Fruit fly (Drosophila melanogaster) whole organism, embryonic: ENCODE measurements around the gene CG7065.

Source experiments
- Aef1 ChIP-seq: fragments of 200-800 bp; sonication (Bioruptor generic); IDR thresholded peaks from 3 replicates; pipeline ENCODE4 v1.3.6; 2022; ENCODE audit warnings: missing biosample characterization, missing genetic modification characterization
- Bdp1 ChIP-seq: fragments of 200-800 bp; sonication (Bioruptor generic); optimal IDR thresholded peaks from 3 replicates; lab custom pipeline; 2016; ENCODE audit warnings: missing biosample characterization, missing genetic modification characterization
- Bgb ChIP-seq: fragments of 200-800 bp; sonication (Bioruptor generic); IDR thresholded peaks from 2 replicates; pipeline ENCODE4 v1.3.6; 2022; ENCODE audit warnings: missing biosample characterization, missing genetic modification characterization; ENCODE audit not compliant: partially characterized antibody
- C15 ChIP-seq: fragments of 200-800 bp; sonication (Bioruptor generic); IDR thresholded peaks from 3 replicates; pipeline ENCODE4 v1.3.6; 2022; ENCODE audit warnings: missing biosample characterization, missing genetic modification characterization
- CG10565 ChIP-seq: fragments of 200-800 bp; sonication (Bioruptor generic); optimal IDR thresholded peaks from 3 replicates; lab custom pipeline; 2016; ENCODE audit warnings: missing biosample characterization, mild to moderate bottlenecking, missing genetic modification characterization
- CG12104 ChIP-seq: fragments of 200-800 bp; sonication (Bioruptor generic); optimal IDR thresholded peaks from 3 replicates; lab custom pipeline; 2016; ENCODE audit warnings: missing biosample characterization, missing genetic modification characterization
- CG12391 ChIP-seq: fragments of 200-800 bp; sonication (Bioruptor generic); optimal IDR thresholded peaks from 3 replicates; lab custom pipeline; 2018; ENCODE audit warnings: missing biosample characterization, mild to moderate bottlenecking, missing genetic modification characterization, moderate library complexity
- CG12942 ChIP-seq: fragments of 200-800 bp; sonication (Bioruptor generic); optimal IDR thresholded peaks from 3 replicates; lab custom pipeline; 2016; ENCODE audit warnings: missing biosample characterization, missing genetic modification characterization
- CG13123 ChIP-seq: fragments of 200-800 bp; sonication (Bioruptor generic); optimal IDR thresholded peaks from 2 replicates; lab custom pipeline; 2016; ENCODE audit warnings: missing biosample characterization, missing genetic modification characterization
- CG14667 ChIP-seq: fragments of 200-800 bp; sonication (Bioruptor generic); IDR thresholded peaks from 2 replicates; pipeline ENCODE4 v1.3.6; 2022; ENCODE audit warnings: missing biosample characterization, missing genetic modification characterization
- CG14710 ChIP-seq: fragments of 200-800 bp; sonication (Bioruptor generic); optimal IDR thresholded peaks from 3 replicates; lab custom pipeline; 2019; ENCODE audit warnings: missing biosample characterization, mild to moderate bottlenecking, missing genetic modification characterization, moderate library complexity
- CG15696 ChIP-seq: fragments of 200-800 bp; sonication (Bioruptor generic); optimal IDR thresholded peaks from 2 replicates; lab custom pipeline; 2019; ENCODE audit warnings: missing biosample characterization, mild to moderate bottlenecking, missing genetic modification characterization, moderate library complexity
- CG1832 ChIP-seq: fragments of 200-800 bp; sonication (Bioruptor generic); optimal IDR thresholded peaks from 2 replicates; lab custom pipeline; 2017; ENCODE audit warnings: missing biosample characterization, mild to moderate bottlenecking, missing genetic modification characterization, inconsistent platforms
- CG18599 ChIP-seq: fragments of 200-800 bp; sonication (Bioruptor generic); optimal IDR thresholded peaks from 3 replicates; lab custom pipeline; 2017; ENCODE audit warnings: missing biosample characterization, missing genetic modification characterization, mild to moderate bottlenecking, moderate library complexity, missing genetic modification reagents
- CG30431 ChIP-seq: fragments of 200-800 bp; sonication (Bioruptor generic); optimal IDR thresholded peaks from 2 replicates; lab custom pipeline; 2017; ENCODE audit warnings: missing biosample characterization, missing genetic modification characterization
- CG31224 ChIP-seq: fragments of 200-800 bp; sonication (Bioruptor generic); IDR thresholded peaks from 2 replicates; pipeline ENCODE4 v1.3.6; 2022; ENCODE audit warnings: missing biosample characterization, missing genetic modification characterization
- CG4617 ChIP-seq: fragments of 200-800 bp; sonication (Bioruptor generic); optimal IDR thresholded peaks from 3 replicates; lab custom pipeline; 2016; ENCODE audit warnings: missing biosample characterization, missing genetic modification characterization, borderline replicate concordance
- CG6854 ChIP-seq: fragments of 200-800 bp; sonication (Bioruptor generic); optimal IDR thresholded peaks from 3 replicates; lab custom pipeline; 2017; ENCODE audit warnings: missing biosample characterization, mild to moderate bottlenecking, missing genetic modification characterization
- CG7357 ChIP-seq: fragments of 200-800 bp; sonication (Bioruptor generic); IDR thresholded peaks from 3 replicates; pipeline ENCODE4 v1.3.6; 2022; ENCODE audit warnings: missing biosample characterization, missing genetic modification characterization
- CG7786 ChIP-seq: fragments of 200-800 bp; sonication (Bioruptor generic); optimal IDR thresholded peaks from 2 replicates; lab custom pipeline; 2016; ENCODE audit warnings: missing biosample characterization, missing genetic modification characterization
- CG8478 ChIP-seq: fragments of >200 bp; optimal IDR thresholded peaks from 2 replicates; lab custom pipeline; 2018
- Dfd ChIP-seq, 2 experiments: fragments of >200 bp; optimal IDR thresholded peaks; 2 replicates each; lab custom pipeline; 2017; ENCODE audit warnings: missing biosample characterization in 2 of 2, missing genetic modification characterization in 2 of 2
- Eip74EF ChIP-seq, 2 experiments: fragments of 200-800 bp in 1 of 2; fragments of >200 bp in 1 of 2; sonication (Bioruptor generic) in 1 of 2; optimal IDR thresholded peaks; 2 replicates each; lab custom pipeline; 2017 to 2019; ENCODE audit warnings: missing biosample characterization in 2 of 2, missing genetic modification characterization in 2 of 2, mild to moderate bottlenecking in 1 of 2, moderate library complexity in 1 of 2
- HLH54F ChIP-seq: fragments of 200-800 bp; sonication (Bioruptor generic); optimal IDR thresholded peaks from 3 replicates; lab custom pipeline; 2016; ENCODE audit warnings: missing biosample characterization, missing genetic modification characterization
- HLHmδ ChIP-seq: fragments of 200-800 bp; sonication (Bioruptor generic); optimal IDR thresholded peaks from 2 replicates; lab custom pipeline; 2018; ENCODE audit warnings: missing biosample characterization, mild to moderate bottlenecking, missing genetic modification characterization, moderate library complexity
- Hmx ChIP-seq: fragments of 200-800 bp; sonication (Bioruptor generic); optimal IDR thresholded peaks from 2 replicates; lab custom pipeline; 2016; ENCODE audit warnings: missing biosample characterization, missing genetic modification characterization
- MTF-1 ChIP-seq: fragments of 200-800 bp; sonication (Bioruptor generic); optimal IDR thresholded peaks from 2 replicates; lab custom pipeline; 2018; ENCODE audit warnings: missing biosample characterization, mild to moderate bottlenecking, missing genetic modification characterization, borderline replicate concordance
- Nf-YA ChIP-seq: fragments of 200-800 bp; sonication (Bioruptor generic); IDR thresholded peaks from 2 replicates; pipeline ENCODE4 v1.3.6; 2022; ENCODE audit warnings: missing biosample characterization, missing genetic modification characterization
- NfI ChIP-seq: fragments of 200-800 bp; sonication (Bioruptor generic); optimal IDR thresholded peaks from 3 replicates; lab custom pipeline; 2018; ENCODE audit warnings: missing biosample characterization, mild to moderate bottlenecking, missing genetic modification characterization, moderate library complexity
- Opbp ChIP-seq: fragments of 200-800 bp; sonication (Bioruptor generic); IDR thresholded peaks from 3 replicates; pipeline ENCODE4 v1.3.6; 2022; ENCODE audit warnings: missing biosample characterization, missing genetic modification characterization; ENCODE audit not compliant: partially characterized antibody
- Pdp1 ChIP-seq, 2 experiments: fragments of 200-800 bp; sonication (Bioruptor generic); optimal IDR thresholded peaks; 3 replicates each; lab custom pipeline; 2016; ENCODE audit warnings: missing biosample characterization in 2 of 2, missing genetic modification characterization in 2 of 2, mild to moderate bottlenecking in 1 of 2, moderate library complexity in 1 of 2
- Rfx ChIP-seq: fragments of 200-800 bp; sonication (Bioruptor generic); IDR thresholded peaks from 2 replicates; pipeline ENCODE4 v1.3.6; 2022; ENCODE audit warnings: missing biosample characterization, missing genetic modification characterization
- Sox100B ChIP-seq: fragments of 200-800 bp; sonication (Bioruptor generic); optimal IDR thresholded peaks from 3 replicates; lab custom pipeline; 2018; ENCODE audit warnings: missing biosample characterization, mild to moderate bottlenecking, missing genetic modification characterization
- amos ChIP-seq: fragments of 200-800 bp; sonication (Bioruptor generic); IDR thresholded peaks from 2 replicates; pipeline ENCODE4 v1.3.6; 2022; ENCODE audit warnings: missing biosample characterization, missing genetic modification characterization; ENCODE audit not compliant: partially characterized antibody
- chm ChIP-seq: fragments of 200-800 bp; sonication (Bioruptor generic); IDR thresholded peaks from 2 replicates; pipeline ENCODE4 v1.3.6; 2022; ENCODE audit warnings: missing biosample characterization, missing genetic modification characterization
- danr ChIP-seq: fragments of 200-800 bp; sonication (Bioruptor generic); IDR thresholded peaks from 2 replicates; pipeline ENCODE4 v1.3.6; 2022; ENCODE audit warnings: missing biosample characterization, missing genetic modification characterization
- dmrt11E ChIP-seq: fragments of 200-800 bp; sonication (Bioruptor generic); optimal IDR thresholded peaks from 3 replicates; lab custom pipeline; 2018; ENCODE audit warnings: missing biosample characterization, mild to moderate bottlenecking, missing genetic modification characterization, moderate library complexity
- inv ChIP-seq: fragments of 200-800 bp; sonication (Bioruptor generic); IDR thresholded peaks from 2 replicates; pipeline ENCODE4 v1.3.6; 2022; ENCODE audit warnings: missing biosample characterization, missing genetic modification characterization; ENCODE audit not compliant: partially characterized antibody
- jigr1 ChIP-seq: fragments of 200-800 bp; sonication (Bioruptor generic); IDR thresholded peaks from 3 replicates; pipeline ENCODE4 v1.3.6; 2022; ENCODE audit warnings: missing biosample characterization, missing genetic modification characterization
- mam ChIP-seq: fragments of 200-800 bp; sonication (Bioruptor generic); optimal IDR thresholded peaks from 3 replicates; lab custom pipeline; 2016; ENCODE audit warnings: missing biosample characterization, missing genetic modification characterization
- onecut ChIP-seq: fragments of 200-800 bp; sonication (Bioruptor generic); IDR thresholded peaks from 2 replicates; pipeline ENCODE4 v1.3.6; 2022; ENCODE audit warnings: missing biosample characterization, missing genetic modification characterization
- ro ChIP-seq: fragments of 200-800 bp; sonication (Bioruptor generic); IDR thresholded peaks from 2 replicates; pipeline ENCODE4 v1.3.6; 2022; ENCODE audit warnings: missing biosample characterization, missing genetic modification characterization
- row ChIP-seq: fragments of 200-800 bp; sonication (Bioruptor generic); IDR thresholded peaks from 3 replicates; pipeline ENCODE4 v1.3.6; 2022; ENCODE audit warnings: missing biosample characterization, missing genetic modification characterization
- sc ChIP-seq, 3 experiments: fragments of >200 bp in 2 of 3; fragments of 200-800 bp in 1 of 3; sonication (Bioruptor generic) in 1 of 3; optimal IDR thresholded peaks; 2 replicates in 2 of 3; 3 replicates in 1 of 3; lab custom pipeline; 2017; ENCODE audit warnings: mild to moderate bottlenecking in 1 of 3, missing biosample characterization in 1 of 3, missing genetic modification characterization in 1 of 3, missing genetic modification reagents in 1 of 3
- slbo ChIP-seq: fragments of 200-800 bp; sonication (Bioruptor generic); IDR thresholded peaks from 2 replicates; pipeline ENCODE4 v1.3.6; 2022; ENCODE audit warnings: missing biosample characterization, missing genetic modification characterization
- unpg ChIP-seq: fragments of 200-800 bp; sonication (Bioruptor generic); optimal IDR thresholded peaks from 3 replicates; lab custom pipeline; 2018; ENCODE audit warnings: missing biosample characterization, mild to moderate bottlenecking, missing genetic modification characterization, moderate library complexity
- vvl ChIP-seq: fragments of 200-800 bp; sonication (Bioruptor generic); IDR thresholded peaks from 2 replicates; pipeline ENCODE4 v1.3.6; 2022; ENCODE audit warnings: missing biosample characterization, missing genetic modification characterization
- wdn ChIP-seq: fragments of 200-800 bp; sonication (Bioruptor generic); IDR thresholded peaks from 2 replicates; pipeline ENCODE4 v1.3.6; 2022; ENCODE audit warnings: missing biosample characterization, missing genetic modification characterization
- zen ChIP-seq: fragments of 200-800 bp; sonication (Bioruptor generic); optimal IDR thresholded peaks from 3 replicates; lab custom pipeline; 2018; ENCODE audit warnings: missing biosample characterization, mild to moderate bottlenecking, missing genetic modification characterization, moderate library complexity
- zfh2 ChIP-seq: fragments of 200-800 bp; sonication (Bioruptor generic); optimal IDR thresholded peaks from 2 replicates; lab custom pipeline; 2016; ENCODE audit warnings: missing biosample characterization, missing genetic modification characterization

CG7065 gene

dm6 chrX:9152127-9152598 is 9.9 kb downstream of the CG7065 start (continued):
- TF ChIP-seq HLHmδ (GFP tag; lab: Kevin White, UChicago) (no peak), CG18599 (GFP tag; lab: Kevin White, UChicago) (no peak), CG7357 (GFP tag; lab: Robert Waterston, UW) (no peak), mam (GFP tag; lab: Kevin White, UChicago) (no peak), CG12942 (GFP tag; lab: Kevin White, UChicago) (no peak), CG10565 (GFP tag; lab: Kevin White, UChicago) (no peak), CG12104 (peak; percentile 24), zen (no peak), Hmx (GFP tag; lab: Kevin White, UChicago) (no peak), jigr1 (GFP tag; lab: Robert Waterston, UW) (no peak), HLH54F (GFP tag; lab: Kevin White, UChicago) (no peak), slbo (peak; percentile 44; the same call in 1 of the 2 replicates), CG12391 (tag; lab: Kevin White, UChicago) (peak; percentile 31), CG8478 (lab: Kevin White, UChicago) (no peak), Opbp (GFP tag; lab: Robert Waterston, UW) (no peak), danr (GFP tag; lab: Robert Waterston, UW) (no peak), Bgb (0 out of 2 replicates have a peak, but pooled peaks have one; percentile 30), Pdp1 (GFP tag; optimal IDR thresholded peaks at IDR 0.05; lab: Kevin White, UChicago) (peak in 1 of 2 experiments; percentile 47), CG15696 (tag; lab: Kevin White, UChicago) (no peak), Bdp1 (GFP tag; lab: Kevin White, UChicago) (no peak), sc (optimal IDR thresholded peaks at IDR 0.05; lab: Kevin White, UChicago) (no peak), sc (GFP tag; optimal IDR thresholded peaks at IDR 0.05; lab: Kevin White, UChicago) (no peak), CG13123 (peak; percentile 33), unpg (GFP tag; lab: Kevin White, UChicago) (peak; percentile 22), CG14710 (tag; lab: Kevin White, UChicago) (peak; percentile 15), zfh2 (no peak), NfI (GFP tag; lab: Kevin White, UChicago) (peak; percentile 19), ro (GFP tag; lab: Robert Waterston, UW) (no peak), Sox100B (GFP tag; lab: Kevin White, UChicago) (no peak), CG30431 (GFP tag; lab: Kevin White, UChicago) (no peak), C15 (no peak), Eip74EF (GFP tag; optimal IDR thresholded peaks at IDR 0.05; lab: Kevin White, UChicago) (no peak), onecut (peak; percentile 71; the same call in 1 of the 2 replicates), amos (GFP tag; lab: Robert Waterston, UW) (peak; percentile 33; the same call in 1 of the 2 replicates), Rfx (GFP tag; lab: Robert Waterston, UW) (peak; percentile 35), vvl (GFP tag; lab: Robert Waterston, UW) (peak; percentile 76), row (GFP tag; lab: Robert Waterston, UW) (peak; percentile 60; the same call in 2 of the 3 replicates), MTF-1 (GFP tag; lab: Kevin White, UChicago) (no peak), CG4617 (GFP tag; lab: Kevin White, UChicago) (no peak), CG6854 (GFP tag; lab: Kevin White, UChicago) (no peak), inv (GFP tag; lab: Robert Waterston, UW) (no peak), CG1832 (GFP tag; lab: Kevin White, UChicago) (no peak), chm (peak; percentile 64; the same call in 1 of the 2 replicates), Aef1 (GFP tag; lab: Robert Waterston, UW) (no peak), wdn (GFP tag; lab: Robert Waterston, UW) (peak; percentile 96), CG7786 (no peak), Nf-YA (GFP tag; lab: Robert Waterston, UW) (0 out of 2 replicates have a peak, but pooled peaks have one; percentile 8), CG14667 (no peak), CG31224 (GFP tag; lab: Robert Waterston, UW) (no peak), dmrt11E (tag; lab: Kevin White, UChicago) (no peak), Dfd (GFP tag; optimal IDR thresholded peaks at IDR 0.05; lab: Kevin White, UChicago) (no peak)
